Worm (Caenorhabditis elegans): ENCODE results near the gene zmp-6.
A peak's percentile ranks its signal among the peaks of the same experiment; 100 is the strongest.

zmp-6 gene

ce11 chrIII:7253669-7254068, 6.0 kb upstream of the zmp-6 start:
- peak; percentile 95 for TF ChIP-seq unc-42 (tag; optimal IDR thresholded peaks at IDR 0.05)
- no peak for TF ChIP-seq hlh-15 (tag; optimal IDR thresholded peaks at IDR 0.05)
- no peak for TF ChIP-seq ceh-6 (GFP tag; optimal IDR thresholded peaks at IDR 0.05)

DNA sequence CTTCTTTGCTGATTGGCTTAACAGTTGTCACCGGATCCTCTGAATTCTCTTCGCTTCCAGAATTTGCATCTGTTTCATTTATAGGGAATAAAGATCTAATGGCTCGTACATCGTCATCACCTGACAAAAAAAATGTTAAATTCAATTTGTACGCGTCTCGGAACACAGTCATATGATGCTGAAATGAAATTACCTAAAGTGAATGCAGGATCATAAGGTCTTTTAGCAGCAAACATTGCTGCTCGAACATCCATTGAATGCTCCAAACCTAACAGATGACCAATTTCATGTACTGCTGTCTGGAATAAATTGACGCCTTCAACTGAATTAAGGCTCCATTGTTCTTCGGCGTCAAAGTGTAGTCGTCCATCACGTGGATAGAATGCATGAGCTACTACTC, 1.3 kb downstream of the zmp-6 start:
- TF ChIP-seq pha-4 (tag; optimal IDR thresholded peaks at IDR 0.05) (no peak), pqm-1 (tag; optimal IDR thresholded peaks at IDR 0.05) (no peak), pax-1 (tag; optimal IDR thresholded peaks at IDR 0.05) (no peak), fkh-6 (tag; optimal IDR thresholded peaks at IDR 0.05) (no peak), nhr-232 (tag; optimal IDR thresholded peaks at IDR 0.05) (no peak), unc-3 (GFP tag; conservative IDR thresholded peaks at IDR 0.05) (no peak), unc-3 (tag; optimal IDR thresholded peaks at IDR 0.05) (no peak), pag-3 (tag; optimal IDR thresholded peaks at IDR 0.05; ENCODE audit: borderline replicate concordance) (no peak), ref-2 (tag; optimal IDR thresholded peaks at IDR 0.05) (no peak), ceh-34 (tag; optimal IDR thresholded peaks at IDR 0.05) (no peak), fax-1 (tag; optimal IDR thresholded peaks at IDR 0.05) (no peak), tbx-7 (tag; optimal IDR thresholded peaks at IDR 0.05) (no peak), K02D7.2 (tag; optimal IDR thresholded peaks at IDR 0.05) (no peak), dve-1 (tag; optimal IDR thresholded peaks at IDR 0.05) (no peak), lim-6 (tag; optimal IDR thresholded peaks at IDR 0.05) (no peak), fkh-10 (GFP tag; optimal IDR thresholded peaks at IDR 0.05) (no peak), ztf-16 (tag; optimal IDR thresholded peaks at IDR 0.05) (no peak), ceh-22 (tag; optimal IDR thresholded peaks at IDR 0.05) (no peak), unc-86 (tag; optimal IDR thresholded peaks at IDR 0.05) (no peak)

DNA sequence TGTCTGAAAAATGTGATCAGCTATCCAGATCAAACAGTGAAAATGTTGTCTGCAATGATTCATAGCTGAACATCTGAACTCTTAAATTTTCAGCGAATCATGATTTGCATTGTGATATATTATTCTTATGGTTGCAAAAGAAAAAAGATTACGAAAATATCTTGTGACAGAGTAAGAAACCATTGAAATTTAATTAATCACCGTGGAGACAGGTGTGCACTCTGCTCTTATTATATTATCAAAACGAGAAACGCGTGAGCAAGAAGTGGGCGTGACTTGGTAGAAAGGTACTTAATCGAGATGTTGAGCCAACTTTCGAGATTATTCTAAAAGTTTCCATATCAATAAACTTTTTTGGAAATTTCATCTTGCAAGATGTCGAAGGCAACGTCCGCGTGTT, 4.7 kb downstream of the zmp-6 start, which contains the start of gene osm-10:
Gene osm-10, plus strand, starts transcription at position 293 of the 400 bp plus-strand sequence.
- no peak for TF ChIP-seq che-1 (tag; optimal IDR thresholded peaks at IDR 0.05)
- no peak for TF ChIP-seq ref-2 (tag; optimal IDR thresholded peaks at IDR 0.05)
- TF ChIP-seq tbx-2 (tag; optimal IDR thresholded peaks at IDR 0.05): no peak
- TF ChIP-seq ttx-3 (tag; optimal IDR thresholded peaks at IDR 0.05): no peak
- TF ChIP-seq K09A11.1 (tag; optimal IDR thresholded peaks at IDR 0.05; ENCODE audit: insufficient read depth): no peak
- no peak for TF ChIP-seq ahr-1 (tag; optimal IDR thresholded peaks at IDR 0.05)
- TF ChIP-seq gmeb-2 (tag; optimal IDR thresholded peaks at IDR 0.05): no peak
- no peak for TF ChIP-seq ceh-19 (GFP tag; optimal IDR thresholded peaks at IDR 0.05)
- TF ChIP-seq hlh-30 (tag; optimal IDR thresholded peaks at IDR 0.05; ENCODE audit: insufficient read depth): no peak
- TF ChIP-seq nfya-1 (tag; optimal IDR thresholded peaks at IDR 0.05): no peak
- TF ChIP-seq hlh-8 (tag; optimal IDR thresholded peaks at IDR 0.05): no peak
- TF ChIP-seq K02D7.2 (tag; optimal IDR thresholded peaks at IDR 0.05): no peak
- TF ChIP-seq madf-2 (tag; optimal IDR thresholded peaks at IDR 0.05): no peak
- TF ChIP-seq hlh-15 (tag; optimal IDR thresholded peaks at IDR 0.05): no peak

DNA sequence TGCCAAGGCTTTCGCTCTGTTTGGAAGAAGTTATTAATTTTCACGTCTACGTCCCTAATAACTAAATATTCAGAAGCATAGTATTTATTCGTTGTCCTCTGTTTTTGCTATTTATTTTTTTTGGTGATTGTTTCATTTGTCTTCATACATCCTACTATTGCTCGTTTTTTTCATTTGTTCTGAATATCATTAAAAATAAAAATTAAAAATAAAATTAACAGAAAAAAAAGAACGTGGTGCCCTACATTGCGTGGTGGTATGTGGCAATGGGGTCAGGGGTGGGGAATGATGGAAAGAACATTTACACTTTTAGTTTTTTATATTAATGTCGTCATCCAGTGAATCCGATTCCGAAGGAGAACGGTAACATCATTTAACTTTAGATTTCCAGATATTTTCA, 6.6 kb downstream of the zmp-6 start, which contains the start of gene ztf-31:
Gene ztf-31, plus strand, starts transcription at position 301 of the 400 bp plus-strand sequence.
- TF ChIP-seq odd-2 (tag; optimal IDR thresholded peaks at IDR 0.05): no peak

ce11 chrIII:7239416-7239815, 8.2 kb downstream of the zmp-6 start:
- TF ChIP-seq fkh-10 (GFP tag; optimal IDR thresholded peaks at IDR 0.05): no peak
- TF ChIP-seq ceh-19 (GFP tag; optimal IDR thresholded peaks at IDR 0.05): no peak
- no peak for TF ChIP-seq ceh-30 (tag; optimal IDR thresholded peaks at IDR 0.05)
- no peak for TF ChIP-seq fkh-6 (tag; optimal IDR thresholded peaks at IDR 0.05)
- no peak for TF ChIP-seq lin-11 (tag; optimal IDR thresholded peaks at IDR 0.05)
- TF ChIP-seq sox-4 (tag; optimal IDR thresholded peaks at IDR 0.05): no peak
- TF ChIP-seq eyg-1 (tag; optimal IDR thresholded peaks at IDR 0.05): no peak
- TF ChIP-seq zip-5 (tag; optimal IDR thresholded peaks at IDR 0.05): no peak
- TF ChIP-seq elt-2 (tag; optimal IDR thresholded peaks at IDR 0.05): no peak
- no peak for TF ChIP-seq hlh-15 (tag; optimal IDR thresholded peaks at IDR 0.05)
- no peak for TF ChIP-seq pax-1 (tag; optimal IDR thresholded peaks at IDR 0.05)
- TF ChIP-seq K09A11.1 (tag; optimal IDR thresholded peaks at IDR 0.05; ENCODE audit: insufficient read depth): no peak
- no peak for TF ChIP-seq odd-2 (tag; optimal IDR thresholded peaks at IDR 0.05)
- no peak for TF ChIP-seq tbx-2 (tag; optimal IDR thresholded peaks at IDR 0.05)
- no peak for TF ChIP-seq rnt-1 (tag; optimal IDR thresholded peaks at IDR 0.05)
